Worm (Caenorhabditis elegans): ENCODE data around the gene ZK1098.6.

ZK1098.6 gene

DNA sequence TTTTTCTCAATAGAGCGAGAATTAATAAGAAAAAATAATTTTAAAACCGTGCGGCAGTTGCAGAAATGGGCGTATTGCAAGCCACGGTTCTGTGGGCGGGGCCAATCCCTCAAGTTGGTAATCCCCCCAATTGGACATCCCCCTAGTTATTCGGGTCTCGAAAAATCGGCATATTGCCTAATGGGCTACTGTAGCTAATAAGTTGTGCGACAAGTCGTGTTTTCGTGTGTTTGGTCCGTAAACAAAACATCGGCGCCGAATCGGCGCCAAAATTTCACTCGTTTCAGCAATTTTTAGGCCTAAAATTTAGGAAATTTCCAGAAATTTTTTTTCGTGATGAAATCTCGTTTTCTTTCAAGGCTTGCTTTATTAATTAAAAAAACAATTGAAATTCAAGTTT is 22.6 kb upstream of the ZK1098.6 start (continued):
- TF ChIP-seq daf-12 (tag; optimal IDR thresholded peaks at IDR 0.05) (no peak), nhr-77 (tag; optimal IDR thresholded peaks at IDR 0.05) (no peak), hlh-30 (tag; optimal IDR thresholded peaks at IDR 0.05; ENCODE audit: insufficient read depth) (no peak), nhr-28 (tag; optimal IDR thresholded peaks at IDR 0.05) (no peak), ceh-62 (tag; optimal IDR thresholded peaks at IDR 0.05) (no peak), daf-8 (GFP tag; IDR thresholded peaks at IDR 0.05) (no peak), madf-9 (GFP tag; conservative IDR thresholded peaks at IDR 0.05) (no peak)

DNA sequence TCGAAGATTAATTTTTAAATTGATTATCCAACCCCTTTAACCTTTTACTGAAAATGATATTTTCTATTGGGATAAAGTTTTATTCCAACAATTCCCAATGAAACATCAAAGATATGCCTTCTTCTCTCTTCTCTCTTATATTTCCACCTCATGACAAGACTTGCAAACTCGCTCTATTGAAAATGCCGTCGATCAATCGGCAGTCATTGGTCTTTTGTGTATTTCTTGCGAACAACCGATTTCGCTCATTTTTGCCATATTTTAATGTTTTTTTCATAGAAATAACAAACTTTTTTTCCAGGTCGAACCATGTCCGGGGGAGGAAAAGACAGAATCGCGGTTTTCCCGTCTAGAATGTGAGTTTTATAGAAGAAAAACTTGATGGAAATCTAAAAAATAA is 19.2 kb upstream of the ZK1098.6 start, which contains the start of gene vha-14:
Gene vha-14, plus strand, starts transcription at position 302 of the 400 bp plus-strand sequence.
- TF ChIP-seq nhr-28 (tag; optimal IDR thresholded peaks at IDR 0.05), result peak; percentile 65
- peak; percentile 67 for TF ChIP-seq aha-1 (tag)
- TF ChIP-seq rbr-2 (tag; optimal IDR thresholded peaks at IDR 0.05), result no peak
- peak in 1 of 2 experiments; percentile 71 for TF ChIP-seq lsy-2 (tag; optimal IDR thresholded peaks at IDR 0.05)
- no peak for TF ChIP-seq ceh-44 (GFP tag; IDR thresholded peaks at IDR 0.05)
- TF ChIP-seq ama-1 (optimal IDR thresholded peaks at IDR 0.05), result peak; percentile 43
- TF ChIP-seq dmd-6 (GFP tag; IDR thresholded peaks at IDR 0.05), result no peak
- no peak for TF ChIP-seq cey-2 (tag; optimal IDR thresholded peaks at IDR 0.05; ENCODE audit: borderline replicate concordance, insufficient read depth)
- peak; percentile 22 for TF ChIP-seq hlh-11 (tag; optimal IDR thresholded peaks at IDR 0.05)
- peak; percentile 75 for TF ChIP-seq lin-38 (GFP tag; IDR thresholded peaks at IDR 0.05)
- no peak for TF ChIP-seq php-3 (GFP tag; IDR thresholded peaks at IDR 0.05)
- TF ChIP-seq Y48G9A.11 (GFP tag; IDR thresholded peaks at IDR 0.05), result no peak
- no peak for TF ChIP-seq Y105C5A.15 (GFP tag; IDR thresholded peaks at IDR 0.05)
- peak; percentile 27 for TF ChIP-seq dve-1 (tag; optimal IDR thresholded peaks at IDR 0.05; ENCODE audit: insufficient read depth)
- TF ChIP-seq zip-11 (GFP tag; IDR thresholded peaks at IDR 0.05), result no peak
- peak; percentile 21 for TF ChIP-seq mes-2 (tag; optimal IDR thresholded peaks at IDR 0.05; ENCODE audit: poor library complexity, severe bottlenecking)
- TF ChIP-seq lin-15B (tag; optimal IDR thresholded peaks at IDR 0.05), result no peak
- TF ChIP-seq hlh-30 (tag; optimal IDR thresholded peaks at IDR 0.05; ENCODE audit: insufficient read depth), result peak; percentile 92
- peak in 1 of 2 experiments; percentile 69 for TF ChIP-seq unc-62 (GFP tag; optimal IDR thresholded peaks at IDR 0.05 in 1 of 2)
- TF ChIP-seq unc-62 (tag; optimal IDR thresholded peaks at IDR 0.05), result no peak
- TF ChIP-seq tag-97 (GFP tag; IDR thresholded peaks at IDR 0.05), result no peak
- peak; percentile 97 for TF ChIP-seq nhr-6 (tag; optimal IDR thresholded peaks at IDR 0.05)
- no peak for TF ChIP-seq madf-9 (GFP tag; conservative IDR thresholded peaks at IDR 0.05)
- TF ChIP-seq nhr-77 (tag; optimal IDR thresholded peaks at IDR 0.05), result peak; percentile 79
- no peak for TF ChIP-seq lim-7 (GFP tag; IDR thresholded peaks at IDR 0.05)
- no peak for TF ChIP-seq daf-16 (GFP tag; optimal IDR thresholded peaks at IDR 0.05)
- peak; percentile 33 for TF ChIP-seq daf-16 (tag; optimal IDR thresholded peaks at IDR 0.05)
- TF ChIP-seq mep-1 (tag; optimal IDR thresholded peaks at IDR 0.05), result peak; percentile 77
- peak; percentile 77 for TF ChIP-seq pqm-1 (tag; optimal IDR thresholded peaks at IDR 0.05)
- TF ChIP-seq dpl-1 (GFP tag; optimal IDR thresholded peaks at IDR 0.05), result peak; percentile 35
- TF ChIP-seq T20F7.1 (GFP tag; optimal IDR thresholded peaks at IDR 0.05), result peak; percentile 46

DNA sequence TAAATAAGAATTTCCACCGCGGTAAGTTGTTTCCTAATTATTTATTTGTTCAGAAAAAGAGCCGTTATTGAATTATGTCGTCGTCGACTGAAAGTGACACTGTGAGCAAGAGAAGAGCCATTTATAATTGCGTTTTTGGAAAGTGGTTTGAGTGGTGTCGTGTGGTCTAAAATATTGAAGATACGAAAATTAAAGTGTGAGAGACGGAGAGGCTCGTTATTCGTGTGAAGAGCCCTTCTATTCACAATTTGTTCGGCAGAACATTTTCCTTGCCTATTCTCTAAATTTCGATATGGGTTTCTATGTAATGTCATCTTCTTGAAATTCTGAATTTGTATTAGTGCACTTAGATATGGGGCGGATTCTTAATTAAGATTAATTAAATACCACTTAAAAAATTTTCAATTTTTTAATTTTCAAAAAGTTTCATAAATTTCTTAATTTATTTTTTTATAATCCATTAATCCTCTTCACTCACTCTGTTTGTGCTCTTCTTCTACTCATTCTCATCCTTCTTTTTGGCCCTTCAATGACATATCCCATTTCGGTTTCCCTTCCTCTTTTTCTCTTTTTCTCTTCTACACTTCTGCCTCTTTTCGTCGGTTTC is 17.1 kb upstream of the ZK1098.6 start:
- TF ChIP-seq nhr-102 (tag; optimal IDR thresholded peaks at IDR 0.05), result peak; percentile 57
- TF ChIP-seq zfp-3 (GFP tag; conservative IDR thresholded peaks at IDR 0.05), result peak; percentile 65; the same call in 1 of the 2 replicates
- TF ChIP-seq unc-39 (tag; optimal IDR thresholded peaks at IDR 0.05), result no peak
- peak; percentile 55 for TF ChIP-seq ctbp-1 (GFP tag; IDR thresholded peaks at IDR 0.05)
- TF ChIP-seq gei-8 (GFP tag; optimal IDR thresholded peaks at IDR 0.05), result no peak
- 0 out of 4 replicates have a peak, but pooled peaks of 1 of the 2 experiments have one; percentile 17 for TF ChIP-seq madf-5 (GFP tag; IDR thresholded peaks at IDR 0.05)
- 0 out of 2 replicates have a peak, but pooled peaks have one; percentile 45 for TF ChIP-seq nhr-42 (GFP tag; IDR thresholded peaks at IDR 0.05)
- no peak for TF ChIP-seq hif-1 (tag; optimal IDR thresholded peaks at IDR 0.05)
- no peak for TF ChIP-seq R02D3.7 (tag; optimal IDR thresholded peaks at IDR 0.05)
- TF ChIP-seq Y75B8A.6 (GFP tag; IDR thresholded peaks at IDR 0.05), result no peak
- no peak for TF ChIP-seq madf-9 (GFP tag; conservative IDR thresholded peaks at IDR 0.05)
- no peak for TF ChIP-seq lir-3 (tag; optimal IDR thresholded peaks at IDR 0.05)
- peak; percentile 61 for TF ChIP-seq lim-7 (GFP tag; IDR thresholded peaks at IDR 0.05)
- TF ChIP-seq fos-1 (tag; optimal IDR thresholded peaks at IDR 0.05), result no peak
- TF ChIP-seq lsy-2 (tag; optimal IDR thresholded peaks at IDR 0.05), result peak in 1 of 2 experiments; percentile 23
- TF ChIP-seq aha-1 (tag), result peak; percentile 15
- peak; percentile 23 for TF ChIP-seq F10B5.3 (tag; optimal IDR thresholded peaks at IDR 0.05)
- no peak for TF ChIP-seq fkh-10 (GFP tag; optimal IDR thresholded peaks at IDR 0.05)
- no peak for TF ChIP-seq ZK337.2 (GFP tag; IDR thresholded peaks at IDR 0.05)
